Worm (Caenorhabditis elegans) whole organism, young adult: ENCODE measurements around the gene M116.5.

Experiments
- B0336.3 ChIP-seq: fragments of 200-800 bp; sonication (Bioruptor generic); IDR thresholded peaks from 2 replicates; pipeline ENCODE4 v1.3.6; 2022; ENCODE audit warnings: missing genetic modification characterization, missing compliant biosample characterization
- F37B4.10 ChIP-seq: fragments of 200-800 bp; sonication (Bioruptor generic); IDR thresholded peaks from 2 replicates; pipeline ENCODE4 v1.3.6; 2022; ENCODE audit warnings: missing genetic modification characterization, missing compliant biosample characterization
- F55B11.4 ChIP-seq: sonication (generic microtip); optimal IDR thresholded peaks from 2 replicates; lab custom pipeline; 2016; ENCODE audit warnings: missing compliant biosample characterization, missing genetic modification characterization, borderline replicate concordance; ENCODE audit not compliant: insufficient read depth
- K11D2.4 ChIP-seq: fragments of 200-800 bp; sonication (Bioruptor generic); IDR thresholded peaks from 2 replicates; pipeline ENCODE4 v1.3.6; 2022; ENCODE audit warnings: missing genetic modification reagents, missing genetic modification characterization, missing compliant biosample characterization
- K12H6.12 ChIP-seq: fragments of 200-800 bp; sonication (Bioruptor generic); optimal IDR thresholded peaks from 2 replicates; lab custom pipeline; 2018; ENCODE audit warnings: mild to moderate bottlenecking, missing genetic modification characterization, missing compliant biosample characterization
- T26A5.8 ChIP-seq: sonication (generic microtip); optimal IDR thresholded peaks from 2 replicates; lab custom pipeline; 2016; ENCODE audit warnings: missing genetic modification characterization, missing compliant biosample characterization
- Y53F4B.3 ChIP-seq: fragments of 200-800 bp; sonication (Bioruptor generic); IDR thresholded peaks from 2 replicates; pipeline ENCODE4 v1.3.6; 2022; ENCODE audit warnings: missing genetic modification reagents, missing genetic modification characterization, missing compliant biosample characterization
- Y53G8AR.9 ChIP-seq: fragments of 200-800 bp; sonication (Bioruptor generic); conservative IDR thresholded peaks from 2 replicates; pipeline ENCODE4 v1.3.6; 2022; ENCODE audit warnings: missing genetic modification reagents, missing genetic modification characterization, missing compliant biosample characterization
- Y79H2A.3 ChIP-seq: fragments of 200-800 bp; sonication (Bioruptor generic); conservative IDR thresholded peaks from 2 replicates; pipeline ENCODE4 v1.3.6; 2022; ENCODE audit warnings: missing genetic modification reagents, missing genetic modification characterization, missing compliant biosample characterization
- ZK185.1 ChIP-seq: sonication (generic microtip); optimal IDR thresholded peaks from 2 replicates; lab custom pipeline; 2016; ENCODE audit warnings: mild to moderate bottlenecking, missing genetic modification characterization, missing compliant biosample characterization; ENCODE audit not compliant: poor library complexity, severe bottlenecking
- ama-1 ChIP-seq, 3 experiments: fragments of 150-350 bp in 1 of 3; sonication (generic microtip) in 2 of 3; optimal IDR thresholded peaks; 2 replicates each; lab custom pipeline; 2014 to 2018; ENCODE audit warnings: missing biosample characterization in 2 of 3, missing genetic modification characterization in 2 of 3, missing genetic modification reagents in 2 of 3
- aptf-2 ChIP-seq: fragments of 200-800 bp; sonication (Bioruptor generic); conservative IDR thresholded peaks from 2 replicates; pipeline ENCODE4 v1.3.6; 2022; ENCODE audit warnings: missing genetic modification reagents, missing genetic modification characterization, missing compliant biosample characterization
- athp-1 ChIP-seq: sonication (generic microtip); optimal IDR thresholded peaks from 2 replicates; lab custom pipeline; 2017; ENCODE audit warnings: mild to moderate bottlenecking, missing genetic modification characterization, missing compliant biosample characterization
- bed-2 ChIP-seq: fragments of 200-800 bp; sonication (Bioruptor generic); IDR thresholded peaks from 2 replicates; pipeline ENCODE4 v1.3.6; 2022; ENCODE audit warnings: missing genetic modification reagents, missing genetic modification characterization, missing compliant biosample characterization
- ccch-3 ChIP-seq: fragments of 200-800 bp; sonication (Bioruptor generic); optimal IDR thresholded peaks from 2 replicates; lab custom pipeline; 2018; ENCODE audit warnings: mild to moderate bottlenecking, missing genetic modification characterization, missing compliant biosample characterization
- cebp-2 ChIP-seq: fragments of 200-800 bp; sonication (Bioruptor generic); IDR thresholded peaks from 2 replicates; pipeline ENCODE4 v1.3.6; 2022; ENCODE audit warnings: missing genetic modification characterization, missing compliant biosample characterization
- ceh-40 ChIP-seq: fragments of 200-800 bp; sonication (Bioruptor generic); IDR thresholded peaks from 2 replicates; pipeline ENCODE4 v1.3.6; 2022; ENCODE audit warnings: missing genetic modification characterization, missing compliant biosample characterization
- ceh-58 ChIP-seq: fragments of 200-800 bp; sonication (Bioruptor generic); IDR thresholded peaks from 2 replicates; pipeline ENCODE4 v1.3.6; 2022; ENCODE audit warnings: missing genetic modification characterization, missing compliant biosample characterization
- chd-7 ChIP-seq: sonication (generic microtip); optimal IDR thresholded peaks from 2 replicates; lab custom pipeline; 2016; ENCODE audit warnings: mild to moderate bottlenecking, missing genetic modification characterization, moderate library complexity, missing compliant biosample characterization
- dpff-1 ChIP-seq: sonication (generic microtip); optimal IDR thresholded peaks from 2 replicates; lab custom pipeline; 2017; ENCODE audit warnings: mild to moderate bottlenecking, missing genetic modification characterization, missing compliant biosample characterization
- dpl-1 ChIP-seq: fragments of 150-350 bp; optimal IDR thresholded peaks from 2 replicates; lab custom pipeline; 2014; ENCODE audit warnings: missing biosample characterization, missing genetic modification reagents, missing genetic modification characterization
- efl-1 ChIP-seq: fragments of 150-350 bp; optimal IDR thresholded peaks from 2 replicates; lab custom pipeline; 2014; ENCODE audit warnings: missing biosample characterization, missing genetic modification reagents, missing genetic modification characterization
- egl-44 ChIP-seq: fragments of 200-800 bp; sonication (Bioruptor generic); IDR thresholded peaks from 2 replicates; pipeline ENCODE4 v1.3.6; 2022; ENCODE audit warnings: missing genetic modification reagents, missing genetic modification characterization, missing compliant biosample characterization
- ekl-4 ChIP-seq: fragments of 200-800 bp; sonication (Bioruptor generic); IDR thresholded peaks from 2 replicates; pipeline ENCODE4 v1.3.6; 2022; ENCODE audit warnings: missing genetic modification reagents, missing genetic modification characterization, missing compliant biosample characterization
- ets-4 ChIP-seq: fragments of 200-800 bp; sonication (Bioruptor generic); optimal IDR thresholded peaks from 2 replicates; lab custom pipeline; 2018; ENCODE audit warnings: mild to moderate bottlenecking, missing genetic modification characterization, missing compliant biosample characterization
- him-1 ChIP-seq: sonication (generic microtip); optimal IDR thresholded peaks from 2 replicates; lab custom pipeline; 2016; ENCODE audit warnings: missing genotype, missing genetic modification reagents, missing genetic modification characterization, missing compliant biosample characterization
- hrde-1 ChIP-seq: sonication (generic microtip); optimal IDR thresholded peaks from 2 replicates; lab custom pipeline; 2016; ENCODE audit warnings: missing genetic modification characterization, mild to moderate bottlenecking, missing compliant biosample characterization, moderate library complexity, missing genotype, missing genetic modification reagents, borderline replicate concordance
- lag-1 ChIP-seq: fragments of 200-800 bp; sonication (Bioruptor generic); IDR thresholded peaks from 2 replicates; pipeline ENCODE4 v1.3.6; 2022; ENCODE audit warnings: missing genetic modification reagents, missing genetic modification characterization, missing compliant biosample characterization
- let-526 ChIP-seq: fragments of 200-800 bp; sonication (Bioruptor generic); IDR thresholded peaks from 2 replicates; pipeline ENCODE4 v1.3.6; 2022; ENCODE audit warnings: missing genetic modification reagents, missing genetic modification characterization, missing compliant biosample characterization
- let-607 ChIP-seq, 2 experiments: fragments of 200-800 bp in 1 of 2; sonication (Bioruptor generic) in 1 of 2; sonication (generic microtip) in 1 of 2; optimal IDR thresholded peaks; 2 replicates each; lab custom pipeline; 2016 to 2018; ENCODE audit warnings: mild to moderate bottlenecking in 2 of 2, missing compliant biosample characterization in 2 of 2, missing genetic modification characterization in 2 of 2, moderate library complexity in 2 of 2, missing genotype in 1 of 2
- lin-26 ChIP-seq: fragments of 200-800 bp; sonication (Bioruptor generic); IDR thresholded peaks from 2 replicates; pipeline ENCODE4 v1.3.6; 2022; ENCODE audit warnings: missing genetic modification reagents, missing genetic modification characterization, missing compliant biosample characterization
- lsy-27 ChIP-seq: sonication (generic microtip); optimal IDR thresholded peaks from 2 replicates; lab custom pipeline; 2017; ENCODE audit warnings: missing genetic modification characterization, mild to moderate bottlenecking, missing compliant biosample characterization, antibody characterized with exemption, missing genotype, borderline replicate concordance; ENCODE audit not compliant: insufficient read depth
- mel-28 ChIP-seq: sonication (generic microtip); optimal IDR thresholded peaks from 2 replicates; lab custom pipeline; 2016; ENCODE audit warnings: borderline replicate concordance, mild to moderate bottlenecking, missing genetic modification characterization, missing compliant biosample characterization
- mes-4 ChIP-seq: sonication (generic microtip); optimal IDR thresholded peaks from 2 replicates; lab custom pipeline; 2016; ENCODE audit warnings: missing genotype, missing genetic modification characterization, missing compliant biosample characterization
- mxl-1 ChIP-seq: sonication (generic microtip); optimal IDR thresholded peaks from 2 replicates; lab custom pipeline; 2016; ENCODE audit warnings: missing genetic modification characterization, missing compliant biosample characterization
- nfya-2 ChIP-seq: fragments of 200-800 bp; sonication (Bioruptor generic); IDR thresholded peaks from 2 replicates; pipeline ENCODE4 v1.3.6; 2022; ENCODE audit warnings: missing genetic modification reagents, missing genetic modification characterization, missing compliant biosample characterization
- nhr-120 ChIP-seq: fragments of 200-800 bp; sonication (Bioruptor generic); IDR thresholded peaks from 2 replicates; pipeline ENCODE4 v1.3.6; 2022; ENCODE audit warnings: missing genetic modification characterization, missing compliant biosample characterization
- nhr-27 ChIP-seq: fragments of 200-800 bp; sonication (Bioruptor generic); optimal IDR thresholded peaks from 2 replicates; lab custom pipeline; 2018; ENCODE audit warnings: mild to moderate bottlenecking, missing genetic modification characterization, moderate library complexity, missing compliant biosample characterization
- pbrm-1 ChIP-seq: fragments of 200-800 bp; sonication (Bioruptor generic); IDR thresholded peaks from 2 replicates; pipeline ENCODE4 v1.3.6; 2022; ENCODE audit warnings: missing genetic modification reagents, missing genetic modification characterization, missing compliant biosample characterization
- snpc-3.4 ChIP-seq: sonication (generic microtip); optimal IDR thresholded peaks from 2 replicates; lab custom pipeline; 2017; ENCODE audit warnings: missing genetic modification characterization, mild to moderate bottlenecking, missing compliant biosample characterization, antibody characterized with exemption, moderate library complexity, missing genotype, missing genetic modification reagents
- somi-1 ChIP-seq: fragments of 200-800 bp; sonication (Bioruptor generic); optimal IDR thresholded peaks from 2 replicates; lab custom pipeline; 2018; ENCODE audit warnings: mild to moderate bottlenecking, missing genetic modification characterization, missing compliant biosample characterization
- tbp1 ChIP-seq: fragments of 200-800 bp; sonication (Bioruptor generic); optimal IDR thresholded peaks from 2 replicates; lab custom pipeline; 2018; ENCODE audit warnings: mild to moderate bottlenecking, missing genetic modification characterization, missing compliant biosample characterization
- unc-130 ChIP-seq: sonication (generic microtip); optimal IDR thresholded peaks from 2 replicates; lab custom pipeline; 2016; ENCODE audit warnings: missing genetic modification reagents, missing genetic modification characterization, missing compliant biosample characterization
- unc-62 ChIP-seq: fragments of 150-350 bp; optimal IDR thresholded peaks from 2 replicates; lab custom pipeline; 2014; ENCODE audit warnings: missing biosample characterization, missing genetic modification reagents, missing genetic modification characterization
- ztf-18 ChIP-seq: sonication (generic microtip); optimal IDR thresholded peaks from 2 replicates; lab custom pipeline; 2016; ENCODE audit warnings: missing genotype, mild to moderate bottlenecking, missing genetic modification characterization, missing compliant biosample characterization
- ztf-26 ChIP-seq: sonication (generic microtip); optimal IDR thresholded peaks from 2 replicates; lab custom pipeline; 2017; ENCODE audit warnings: missing genetic modification characterization, missing compliant biosample characterization
- ztf-28 ChIP-seq: fragments of 200-800 bp; sonication (Bioruptor generic); IDR thresholded peaks from 2 replicates; pipeline ENCODE4 v1.3.6; 2022; ENCODE audit warnings: missing genetic modification reagents, missing genetic modification characterization, missing compliant biosample characterization
- ztf-3 ChIP-seq: fragments of 200-800 bp; sonication (Bioruptor generic); optimal IDR thresholded peaks from 2 replicates; lab custom pipeline; 2018; ENCODE audit warnings: mild to moderate bottlenecking, missing genetic modification characterization, missing compliant biosample characterization

The M116.5 gene

ce11 chrIV:8432709-8433108 lies 11.8 kb upstream of the M116.5 start, which contains the start of the genes T26A8.4 and pdtf-1 (continued):
- TF ChIP-seq F37B4.10 = no peak
- TF ChIP-seq let-607 (tag; optimal IDR thresholded peaks at IDR 0.05; lab: Kevin White, UChicago) = peak; percentile 87 to 88
- TF ChIP-seq dpl-1 = peak; percentile 60
- peak; percentile 72 for TF ChIP-seq Y79H2A.3 (GFP tag; lab: Robert Waterston, UW)
- 0 out of 2 replicates have a peak, but pooled peaks have one; percentile 78 for TF ChIP-seq ztf-28 (GFP tag; lab: Robert Waterston, UW)
- TF ChIP-seq nhr-27 (tag; lab: Kevin White, UChicago) = no peak
- TF ChIP-seq nhr-120 (GFP tag; lab: Robert Waterston, UW) = no peak
- TF ChIP-seq tbp1 = peak; percentile 74
- peak; percentile 92 for TF ChIP-seq ekl-4
- TF ChIP-seq Y53G8AR.9 = peak; percentile 60; the same call in 1 of the 2 replicates
- no peak for TF ChIP-seq lsy-27
- TF ChIP-seq ama-1 (optimal IDR thresholded peaks at IDR 0.05; lab: Kevin White, UChicago) = peak; percentile 68
- TF ChIP-seq ama-1 (GFP tag; optimal IDR thresholded peaks at IDR 0.05; lab: Kevin White, UChicago) = no peak
- TF ChIP-seq mes-4 = no peak
- TF ChIP-seq aptf-2 (GFP tag; lab: Robert Waterston, UW) = no peak
- TF ChIP-seq somi-1 (GFP tag; lab: Kevin White, UChicago) = peak; percentile 58
- TF ChIP-seq dpff-1 (tag; lab: Kevin White, UChicago) = no peak
- no peak for TF ChIP-seq bed-2 (GFP tag; lab: Robert Waterston, UW)
- TF ChIP-seq unc-62 (GFP tag; lab: Kevin White, UChicago) = peak; percentile 73
- no peak for TF ChIP-seq hrde-1 (tag; lab: Kevin White, UChicago)
- peak; percentile 20 for TF ChIP-seq ztf-26 (tag; lab: Kevin White, UChicago)
- peak; percentile 65; the same call in 1 of the 2 replicates for TF ChIP-seq B0336.3 (GFP tag; lab: Robert Waterston, UW)
- no peak for TF ChIP-seq ztf-3 (GFP tag; lab: Kevin White, UChicago)
- TF ChIP-seq ets-4 (GFP tag; lab: Kevin White, UChicago) = no peak
- peak; percentile 90 for TF ChIP-seq K12H6.12 (tag; lab: Kevin White, UChicago)
- no peak for TF ChIP-seq ceh-40 (GFP tag; lab: Robert Waterston, UW)
- peak; percentile 76 for TF ChIP-seq K11D2.4
- no peak for TF ChIP-seq athp-1 (tag; lab: Kevin White, UChicago)
- TF ChIP-seq T26A5.8 (tag; lab: Kevin White, UChicago) = no peak
- peak; percentile 75; the same call in 1 of the 2 replicates for TF ChIP-seq let-526 (GFP tag; lab: Robert Waterston, UW)
- TF ChIP-seq egl-44 (GFP tag; lab: Robert Waterston, UW) = peak; percentile 80
- no peak for TF ChIP-seq ceh-58 (GFP tag; lab: Robert Waterston, UW)
- peak; percentile 41 for TF ChIP-seq chd-7 (tag; lab: Kevin White, UChicago)
- no peak for TF ChIP-seq mxl-1 (tag; lab: Kevin White, UChicago)
- no peak for TF ChIP-seq F55B11.4 (tag; lab: Kevin White, UChicago)
- no peak for TF ChIP-seq Y53F4B.3 (GFP tag; lab: Robert Waterston, UW)
- peak; percentile 17 for TF ChIP-seq ztf-18 (tag; lab: Kevin White, UChicago)
- TF ChIP-seq lin-26 = 0 out of 2 replicates have a peak, but pooled peaks have one; percentile 34
- no peak for TF ChIP-seq ccch-3 (GFP tag; lab: Kevin White, UChicago)
- TF ChIP-seq snpc-3.4 = peak; percentile 46
- TF ChIP-seq efl-1 = peak; percentile 60
- TF ChIP-seq lag-1 (GFP tag; lab: Robert Waterston, UW) = no peak
- peak; percentile 78 for TF ChIP-seq unc-130 (GFP tag; lab: Kevin White, UChicago)
- no peak for TF ChIP-seq mel-28 (tag; lab: Kevin White, UChicago)
- peak; percentile 89 for TF ChIP-seq ZK185.1 (tag; lab: Kevin White, UChicago)
- TF ChIP-seq nfya-2 = no peak
- peak; percentile 95 for TF ChIP-seq pbrm-1 (GFP tag; lab: Robert Waterston, UW)
- no peak for TF ChIP-seq cebp-2 (GFP tag; lab: Robert Waterston, UW)
- no peak for TF ChIP-seq him-1 (tag; lab: Kevin White, UChicago)
